Worm (Caenorhabditis elegans): ENCODE results near the gene F59A7.12.

- no peak for TF ChIP-seq hlh-30 (tag; optimal IDR thresholded peaks at IDR 0.05; ENCODE audit: insufficient read depth)
- no peak for TF ChIP-seq ceh-48 (tag; optimal IDR thresholded peaks at IDR 0.05)
- no peak for TF ChIP-seq sdc-2 (tag; optimal IDR thresholded peaks at IDR 0.05)
- no peak for TF ChIP-seq pag-3 (tag; optimal IDR thresholded peaks at IDR 0.05; ENCODE audit: borderline replicate concordance)
- TF ChIP-seq pqm-1 (tag; optimal IDR thresholded peaks at IDR 0.05), result no peak
- TF ChIP-seq unc-55 (GFP tag; optimal IDR thresholded peaks at IDR 0.05), result no peak
- TF ChIP-seq hlh-8 (tag; optimal IDR thresholded peaks at IDR 0.05), result no peak
- TF ChIP-seq ceh-18 (tag; optimal IDR thresholded peaks at IDR 0.05), result no peak
- no peak for TF ChIP-seq ama-1 (optimal IDR thresholded peaks at IDR 0.05)
- TF ChIP-seq ztf-16 (tag; optimal IDR thresholded peaks at IDR 0.05), result no peak
- no peak for TF ChIP-seq nhr-11 (tag; optimal IDR thresholded peaks at IDR 0.05)
- TF ChIP-seq ceh-30 (tag; optimal IDR thresholded peaks at IDR 0.05), result no peak
- TF ChIP-seq dve-1 (tag; optimal IDR thresholded peaks at IDR 0.05), result no peak
- no peak for TF ChIP-seq elt-2 (tag; optimal IDR thresholded peaks at IDR 0.05)
These were observed 20.8 kb downstream of the F59A7.12 start for ce11 chrV:2050790-2051189.
